Fruit fly (Drosophila melanogaster) whole organism, embryonic: ENCODE data around the gene CG31872.
A peak's percentile ranks its signal among the peaks of the same experiment; 100 is the strongest.

Experiments
- Abd-B ChIP-seq: fragments of 200-800 bp; sonication (Bioruptor generic); optimal IDR thresholded peaks from 2 replicates; lab custom pipeline; 2018; ENCODE audit warnings: missing biosample characterization, mild to moderate bottlenecking, missing genetic modification characterization, moderate library complexity
- Bgb ChIP-seq: fragments of 200-800 bp; sonication (Bioruptor generic); IDR thresholded peaks from 2 replicates; pipeline ENCODE4 v1.3.6; 2022; ENCODE audit warnings: missing biosample characterization, missing genetic modification characterization; ENCODE audit not compliant: partially characterized antibody
- CG10979 ChIP-seq: fragments of 200-800 bp; sonication (Bioruptor generic); optimal IDR thresholded peaks from 2 replicates; lab custom pipeline; 2018; ENCODE audit warnings: missing biosample characterization, mild to moderate bottlenecking, missing genetic modification characterization, moderate library complexity
- CG13894 ChIP-seq: fragments of 200-800 bp; sonication (Bioruptor generic); optimal IDR thresholded peaks from 3 replicates; lab custom pipeline; 2018; ENCODE audit warnings: missing biosample characterization, mild to moderate bottlenecking, missing genetic modification characterization, moderate library complexity
- CG14014 ChIP-seq: fragments of 200-800 bp; sonication (Bioruptor generic); IDR thresholded peaks from 2 replicates; pipeline ENCODE4 v1.3.6; 2022; ENCODE audit warnings: missing biosample characterization, missing genetic modification characterization
- CG16815 ChIP-seq: fragments of 200-800 bp; sonication (Bioruptor generic); optimal IDR thresholded peaks from 3 replicates; lab custom pipeline; 2017; ENCODE audit warnings: missing biosample characterization, mild to moderate bottlenecking, missing genetic modification characterization
- CG17361 ChIP-seq: fragments of 200-800 bp; sonication (Bioruptor generic); IDR thresholded peaks from 3 replicates; pipeline ENCODE4 v1.3.6; 2022; ENCODE audit warnings: missing biosample characterization, missing genetic modification characterization
- CG17802 ChIP-seq: fragments of 200-800 bp; sonication (Bioruptor generic); optimal IDR thresholded peaks from 2 replicates; lab custom pipeline; 2018; ENCODE audit warnings: missing biosample characterization, mild to moderate bottlenecking, missing genetic modification characterization, moderate library complexity
- CG18262 ChIP-seq: fragments of 200-800 bp; optimal IDR thresholded peaks from 3 replicates; lab custom pipeline; 2019; ENCODE audit warnings: missing biosample characterization, mild to moderate bottlenecking, missing genetic modification characterization, moderate library complexity
- CG32767 ChIP-seq: fragments of 200-800 bp; sonication (Bioruptor generic); IDR thresholded peaks from 2 replicates; pipeline ENCODE4 v1.3.6; 2022; ENCODE audit warnings: missing biosample characterization, missing genetic modification characterization
- CG3847 ChIP-seq: fragments of 200-800 bp; sonication (Bioruptor generic); IDR thresholded peaks from 2 replicates; pipeline ENCODE4 v1.3.6; 2022; ENCODE audit warnings: missing biosample characterization, missing genetic modification characterization
- CG3995 ChIP-seq: fragments of 200-800 bp; sonication (Bioruptor generic); optimal IDR thresholded peaks from 3 replicates; lab custom pipeline; 2016; ENCODE audit warnings: missing biosample characterization, missing genetic modification characterization
- CG6791 ChIP-seq: fragments of 200-800 bp; sonication (Bioruptor generic); IDR thresholded peaks from 3 replicates; pipeline ENCODE4 v1.3.6; 2022; ENCODE audit warnings: missing biosample characterization, missing genetic modification characterization; ENCODE audit not compliant: partially characterized antibody
- CG8388 ChIP-seq: fragments of 200-800 bp; sonication (Bioruptor generic); optimal IDR thresholded peaks from 2 replicates; lab custom pipeline; 2019; ENCODE audit warnings: missing biosample characterization, mild to moderate bottlenecking, missing genetic modification characterization, moderate library complexity
- CG9215 ChIP-seq: fragments of 200-800 bp; sonication (Bioruptor generic); IDR thresholded peaks from 2 replicates; pipeline ENCODE4 v1.3.6; 2022; ENCODE audit warnings: missing biosample characterization, missing genetic modification characterization
- CG9609 ChIP-seq: fragments of 200-800 bp; sonication (Bioruptor generic); optimal IDR thresholded peaks from 3 replicates; lab custom pipeline; 2016; ENCODE audit warnings: missing biosample characterization, missing genetic modification characterization
- CHES-1-like ChIP-seq: fragments of 200-800 bp; sonication (Bioruptor generic); optimal IDR thresholded peaks from 2 replicates; lab custom pipeline; 2016; ENCODE audit warnings: missing biosample characterization, missing genetic modification characterization
- Camta ChIP-seq: fragments of 200-800 bp; sonication (Bioruptor generic); optimal IDR thresholded peaks from 2 replicates; lab custom pipeline; 2016; ENCODE audit warnings: missing biosample characterization, missing genetic modification characterization
- ERR ChIP-seq: fragments of 200-800 bp; sonication (Bioruptor generic); optimal IDR thresholded peaks from 2 replicates; lab custom pipeline; 2016; ENCODE audit warnings: missing biosample characterization, missing genetic modification characterization
- Eip74EF ChIP-seq, 2 experiments: fragments of 200-800 bp in 1 of 2; fragments of >200 bp in 1 of 2; sonication (Bioruptor generic) in 1 of 2; optimal IDR thresholded peaks; 2 replicates each; lab custom pipeline; 2017 to 2019; ENCODE audit warnings: missing biosample characterization in 2 of 2, missing genetic modification characterization in 2 of 2, mild to moderate bottlenecking in 1 of 2, moderate library complexity in 1 of 2
- HLHmδ ChIP-seq: fragments of 200-800 bp; sonication (Bioruptor generic); optimal IDR thresholded peaks from 2 replicates; lab custom pipeline; 2018; ENCODE audit warnings: missing biosample characterization, mild to moderate bottlenecking, missing genetic modification characterization, moderate library complexity
- HmgZ ChIP-seq: fragments of 200-800 bp; sonication (Bioruptor generic); optimal IDR thresholded peaks from 2 replicates; lab custom pipeline; 2018; ENCODE audit warnings: missing biosample characterization, mild to moderate bottlenecking, missing genetic modification characterization
- MESR4 ChIP-seq: fragments of 200-800 bp; sonication (Bioruptor generic); optimal IDR thresholded peaks from 2 replicates; lab custom pipeline; 2018; ENCODE audit warnings: missing biosample characterization, mild to moderate bottlenecking, missing genetic modification characterization, moderate library complexity
- Max ChIP-seq: fragments of 200-800 bp; sonication (Bioruptor generic); optimal IDR thresholded peaks from 2 replicates; lab custom pipeline; 2016; ENCODE audit warnings: missing biosample characterization, mild to moderate bottlenecking, missing genetic modification characterization
- Opbp ChIP-seq: fragments of 200-800 bp; sonication (Bioruptor generic); IDR thresholded peaks from 3 replicates; pipeline ENCODE4 v1.3.6; 2022; ENCODE audit warnings: missing biosample characterization, missing genetic modification characterization; ENCODE audit not compliant: partially characterized antibody
- Pdp1 ChIP-seq, 2 experiments: fragments of 200-800 bp; sonication (Bioruptor generic); optimal IDR thresholded peaks; 3 replicates each; lab custom pipeline; 2016; ENCODE audit warnings: missing biosample characterization in 2 of 2, missing genetic modification characterization in 2 of 2, mild to moderate bottlenecking in 1 of 2, moderate library complexity in 1 of 2
- Six4 ChIP-seq: fragments of 200-800 bp; sonication (Bioruptor generic); optimal IDR thresholded peaks from 2 replicates; lab custom pipeline; 2016; ENCODE audit warnings: missing biosample characterization, missing genetic modification characterization
- bigmax ChIP-seq: fragments of 200-800 bp; sonication (Bioruptor generic); optimal IDR thresholded peaks from 2 replicates; lab custom pipeline; 2018; ENCODE audit warnings: missing biosample characterization, mild to moderate bottlenecking, missing genetic modification characterization
- bowl ChIP-seq: fragments of 200-800 bp; sonication (Bioruptor generic); IDR thresholded peaks from 2 replicates; pipeline ENCODE4 v1.3.6; 2022; ENCODE audit warnings: missing biosample characterization, missing genetic modification characterization
- cg ChIP-seq: fragments of 200-800 bp; sonication (Bioruptor generic); optimal IDR thresholded peaks from 3 replicates; lab custom pipeline; 2019; ENCODE audit warnings: missing biosample characterization, mild to moderate bottlenecking, missing genetic modification characterization, moderate library complexity
- chinmo ChIP-seq: fragments of 200-800 bp; sonication (Bioruptor generic); IDR thresholded peaks from 4 replicates; pipeline ENCODE4 v1.3.6; 2022; ENCODE audit warnings: missing biosample characterization, missing genetic modification characterization; ENCODE audit not compliant: partially characterized antibody
- croc ChIP-seq: fragments of 200-800 bp; sonication (Bioruptor generic); conservative IDR thresholded peaks from 3 replicates; pipeline ENCODE4 v1.3.6; 2022; ENCODE audit warnings: missing biosample characterization, missing genetic modification characterization
- ewg ChIP-seq: fragments of 200-800 bp; sonication (Bioruptor generic); optimal IDR thresholded peaks from 3 replicates; lab custom pipeline; 2017; ENCODE audit warnings: mild to moderate bottlenecking, missing biosample characterization, missing genetic modification reagents, missing genetic modification characterization
- fu2 ChIP-seq: fragments of 200-800 bp; sonication (Bioruptor generic); optimal IDR thresholded peaks from 2 replicates; lab custom pipeline; 2016; ENCODE audit warnings: missing biosample characterization, missing genetic modification characterization
- grn ChIP-seq: fragments of 200-800 bp; sonication (Bioruptor generic); optimal IDR thresholded peaks from 3 replicates; lab custom pipeline; 2017; ENCODE audit warnings: missing biosample characterization, missing genetic modification characterization
- gt ChIP-seq: fragments of 200-800 bp; sonication (Bioruptor generic); IDR thresholded peaks from 2 replicates; pipeline ENCODE4 v1.3.6; 2022; ENCODE audit warnings: missing biosample characterization, missing genetic modification characterization
- mam ChIP-seq: fragments of 200-800 bp; sonication (Bioruptor generic); optimal IDR thresholded peaks from 3 replicates; lab custom pipeline; 2016; ENCODE audit warnings: missing biosample characterization, missing genetic modification characterization
- nom ChIP-seq: fragments of 200-800 bp; sonication (Bioruptor generic); optimal IDR thresholded peaks from 2 replicates; lab custom pipeline; 2017; ENCODE audit warnings: missing biosample characterization, missing genetic modification characterization, mild to moderate bottlenecking, moderate library complexity, missing genetic modification reagents
- otp ChIP-seq: fragments of 200-800 bp; sonication (Bioruptor generic); IDR thresholded peaks from 3 replicates; pipeline ENCODE4, ENCODE4 v1.3.6; 2022; ENCODE audit warnings: missing biosample characterization, missing genetic modification characterization
- pb ChIP-seq: fragments of 200-800 bp; sonication (Bioruptor generic); optimal IDR thresholded peaks from 3 replicates; lab custom pipeline; 2016; ENCODE audit warnings: missing biosample characterization, missing genetic modification characterization
- prd ChIP-seq, 3 experiments: fragments of >200 bp in 2 of 3; fragments of 200-800 bp in 1 of 3; sonication (Bioruptor generic) in 1 of 3; optimal IDR thresholded peaks in 2 of 3; IDR thresholded peaks in 1 of 3; 2 replicates in 2 of 3; 3 replicates in 1 of 3; pipeline versions ENCODE4 v1.3.6 to Lab custom; 2017 to 2022; ENCODE audit warnings: missing biosample characterization in 1 of 3, missing genetic modification characterization in 1 of 3
- seq ChIP-seq: fragments of 200-800 bp; sonication (Bioruptor generic); IDR thresholded peaks from 2 replicates; pipeline ENCODE4 v1.3.6; 2022; ENCODE audit warnings: missing biosample characterization, missing genetic modification characterization
- sob ChIP-seq: fragments of 200-800 bp; sonication (Bioruptor generic); IDR thresholded peaks from 2 replicates; pipeline ENCODE4 v1.3.6; 2022; ENCODE audit warnings: missing biosample characterization, missing genetic modification characterization
- tll ChIP-seq, 2 experiments: fragments of 200-800 bp in 1 of 2; fragments of >200 bp in 1 of 2; sonication (Bioruptor generic) in 1 of 2; optimal IDR thresholded peaks; 2 replicates each; lab custom pipeline; 2017 to 2019; ENCODE audit warnings: missing biosample characterization in 2 of 2, missing genetic modification characterization in 2 of 2, mild to moderate bottlenecking in 1 of 2, moderate library complexity in 1 of 2
- ttk ChIP-seq: fragments of 200-800 bp; sonication (Bioruptor generic); IDR thresholded peaks from 2 replicates; pipeline ENCODE4 v2.1.2; 2022; ENCODE audit warnings: missing biosample characterization, missing genetic modification characterization
- zfh2 ChIP-seq: fragments of 200-800 bp; sonication (Bioruptor generic); optimal IDR thresholded peaks from 2 replicates; lab custom pipeline; 2016; ENCODE audit warnings: missing biosample characterization, missing genetic modification characterization

CG31872 gene

DNA sequence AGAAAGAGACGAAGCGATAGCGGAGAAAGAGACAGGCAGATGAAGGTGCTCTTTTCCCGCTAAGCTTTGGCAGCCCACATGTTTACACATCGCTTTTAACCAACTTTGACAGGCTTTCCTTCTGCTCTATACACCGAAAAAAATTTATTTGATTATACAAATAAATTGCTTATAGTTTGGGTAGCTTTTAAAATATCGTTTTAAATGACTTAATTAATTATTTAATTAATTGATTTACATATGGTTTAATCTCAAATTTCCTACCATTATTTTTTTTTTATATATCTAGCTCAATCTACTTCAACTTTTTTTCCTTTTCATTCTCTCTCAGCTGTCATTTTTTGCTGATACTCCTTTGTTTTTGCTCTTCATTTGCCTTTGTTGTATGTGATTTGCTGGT, 33.3 kb downstream of the CG31872 start:
- TF ChIP-seq nom (GFP tag; lab: Kevin White, UChicago) (peak; percentile 17), CG8388 (GFP tag; lab: Kevin White, UChicago) (no peak)

DNA sequence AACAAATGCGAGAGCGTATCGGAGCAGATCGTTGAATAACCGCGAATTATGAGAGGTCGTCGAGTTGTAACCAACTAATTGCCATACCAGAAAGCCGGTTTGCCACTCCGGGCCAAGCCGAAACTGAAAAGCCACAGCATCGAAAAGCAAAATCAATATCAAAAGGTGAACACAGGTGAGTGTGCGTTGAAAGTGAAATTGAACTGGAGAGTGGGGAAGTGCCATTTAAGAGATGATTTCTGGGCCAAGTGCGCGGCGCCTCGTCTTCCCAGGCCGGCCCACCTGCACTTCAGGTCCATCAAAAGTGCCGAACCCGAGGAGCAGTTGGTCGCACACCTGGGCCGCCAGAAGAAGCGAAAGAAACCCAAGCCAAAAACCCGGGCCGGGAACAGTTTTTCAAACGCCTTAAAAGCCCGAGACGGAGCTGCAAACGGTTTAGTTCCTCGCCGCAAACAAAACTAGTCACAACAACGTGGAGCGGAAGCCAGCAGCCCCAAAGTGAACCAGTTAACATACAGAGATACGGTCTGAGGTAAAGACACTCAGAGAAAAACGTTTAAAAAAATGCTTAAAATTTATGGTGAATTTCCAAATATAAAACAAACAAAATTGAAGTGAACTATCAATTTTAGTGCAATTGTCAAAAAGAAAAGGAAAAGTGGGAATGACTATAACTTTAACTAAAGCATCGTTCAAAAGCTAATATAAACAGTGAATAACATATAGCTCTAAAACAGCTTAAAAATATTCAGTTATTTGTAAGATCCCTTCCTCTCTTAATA, 37.4 kb downstream of the CG31872 start, which contains the start of gene CG17104:
Gene CG17104 (plus strand): TSS at position 266 of the 782 bp plus-strand sequence.
- TF ChIP-seq CG17802 (tag; lab: Kevin White, UChicago) (no peak), CG18262 (tag; lab: Kevin White, UChicago) (no peak), ERR (no peak), CG16815 (GFP tag; lab: Kevin White, UChicago) (no peak), gt (GFP tag; lab: Robert Waterston, UW) (no peak), CG17361 (GFP tag; lab: Robert Waterston, UW) (no peak), Six4 (no peak), sob (GFP tag; lab: Robert Waterston, UW) (no peak), bigmax (GFP tag; lab: Kevin White, UChicago) (no peak), ttk (GFP tag; lab: Robert Waterston, UW) (no peak), cg (GFP tag; lab: Kevin White, UChicago) (no peak), Eip74EF (GFP tag; optimal IDR thresholded peaks at IDR 0.05; lab: Kevin White, UChicago) (no peak), CG3847 (GFP tag; lab: Robert Waterston, UW) (0 out of 2 replicates have a peak, but pooled peaks have one; percentile 21), Bgb (no peak), Pdp1 (GFP tag; optimal IDR thresholded peaks at IDR 0.05; lab: Kevin White, UChicago) (peak in 1 of 2 experiments; percentile 7), Max (GFP tag; lab: Kevin White, UChicago) (no peak), mam (GFP tag; lab: Kevin White, UChicago) (peak; percentile 4), CG13894 (tag; lab: Kevin White, UChicago) (no peak), Abd-B (GFP tag; lab: Kevin White, UChicago) (no peak), CG32767 (GFP tag; lab: Robert Waterston, UW) (no peak), HmgZ (no peak), tll (GFP tag; optimal IDR thresholded peaks at IDR 0.05; lab: Kevin White, UChicago) (no peak), CHES-1-like (GFP tag; lab: Kevin White, UChicago) (no peak), ewg (no peak), chinmo (GFP tag; lab: Robert Waterston, UW) (no peak), CG9215 (GFP tag; lab: Robert Waterston, UW) (no peak), CG9609 (GFP tag; lab: Kevin White, UChicago) (no peak), pb (GFP tag; lab: Kevin White, UChicago) (no peak), MESR4 (GFP tag; lab: Kevin White, UChicago) (no peak), CG10979 (tag; lab: Kevin White, UChicago) (no peak), fu2 (GFP tag; lab: Kevin White, UChicago) (no peak), Opbp (GFP tag; lab: Robert Waterston, UW) (no peak), CG3995 (GFP tag; lab: Kevin White, UChicago) (no peak), bowl (no peak), seq (GFP tag; lab: Robert Waterston, UW) (no peak), otp (GFP tag; lab: Robert Waterston, UW) (no peak), CG14014 (0 out of 2 replicates have a peak, but pooled peaks have one; percentile 8), HLHmδ (GFP tag; lab: Kevin White, UChicago) (no peak), grn (GFP tag; lab: Kevin White, UChicago) (no peak), croc (no peak), prd (optimal IDR thresholded peaks at IDR 0.05; lab: Kevin White, UChicago) (no peak), prd (GFP tag; IDR thresholded peaks at IDR 0.05; lab: Robert Waterston, UW) (peak; percentile 23; the same call in 1 of the 3 replicates), zfh2 (GFP tag; lab: Kevin White, UChicago) (no peak), CG6791 (GFP tag; lab: Robert Waterston, UW) (no peak), Camta (GFP tag; lab: Kevin White, UChicago) (no peak)
